Fruit fly (Drosophila melanogaster) whole organism, pupa: ENCODE results near the gene CG14411.

ENCODE experiments used
- CG10348 ChIP-seq: fragments of 200-800 bp; sonication (Bioruptor generic); IDR thresholded peaks from 2 replicates; pipeline ENCODE4 v1.3.6; 2022; ENCODE audit warnings: missing biosample characterization, missing genetic modification characterization
- CG13204 ChIP-seq: fragments of 200-800 bp; sonication (Bioruptor generic); optimal IDR thresholded peaks from 2 replicates; lab custom pipeline; 2018; ENCODE audit warnings: missing biosample characterization, mild to moderate bottlenecking, missing genetic modification characterization, moderate library complexity
- CG14655 ChIP-seq: fragments of 200-800 bp; sonication (Bioruptor generic); optimal IDR thresholded peaks from 3 replicates; lab custom pipeline; 2017; ENCODE audit warnings: mild to moderate bottlenecking, missing biosample characterization, missing genetic modification reagents, missing genetic modification characterization
- CG17806 ChIP-seq: fragments of 200-800 bp; sonication (Bioruptor generic); optimal IDR thresholded peaks from 2 replicates; lab custom pipeline; 2018; ENCODE audit warnings: missing biosample characterization, mild to moderate bottlenecking, missing genetic modification characterization, moderate library complexity
- CG32121 ChIP-seq: fragments of 200-800 bp; sonication (Bioruptor generic); IDR thresholded peaks from 2 replicates; pipeline ENCODE4 v1.3.6; 2022; ENCODE audit warnings: missing biosample characterization, missing genetic modification characterization
- CG34367 ChIP-seq: fragments of 200-800 bp; sonication (Bioruptor generic); optimal IDR thresholded peaks from 2 replicates; lab custom pipeline; 2018; ENCODE audit warnings: missing biosample characterization, mild to moderate bottlenecking, missing genetic modification characterization
- CG4496 ChIP-seq: fragments of 200-800 bp; sonication (Bioruptor generic); IDR thresholded peaks from 3 replicates; pipeline ENCODE4 v1.3.6; 2022; ENCODE audit warnings: missing biosample characterization, missing genetic modification characterization
- CG8301 ChIP-seq: fragments of 200-800 bp; sonication (Bioruptor generic); optimal IDR thresholded peaks from 2 replicates; lab custom pipeline; 2018; ENCODE audit warnings: missing biosample characterization, mild to moderate bottlenecking, missing genetic modification characterization
- Pif1A ChIP-seq: fragments of 200-800 bp; sonication (Bioruptor generic); optimal IDR thresholded peaks from 3 replicates; lab custom pipeline; 2016; ENCODE audit warnings: missing biosample characterization, missing genetic modification characterization
- fd96Ca ChIP-seq: fragments of 200-800 bp; sonication (Bioruptor generic); IDR thresholded peaks from 3 replicates; pipeline ENCODE4 v1.3.6; 2022; ENCODE audit warnings: missing biosample characterization, missing genetic modification characterization
- gl ChIP-seq: fragments of 200-800 bp; sonication (Bioruptor generic); optimal IDR thresholded peaks from 2 replicates; lab custom pipeline; 2018; ENCODE audit warnings: missing biosample characterization, mild to moderate bottlenecking, missing genetic modification characterization
- rn ChIP-seq: fragments of 200-800 bp; sonication (Bioruptor generic); IDR thresholded peaks from 2 replicates; pipeline ENCODE4 v1.3.6; 2022; ENCODE audit warnings: missing biosample characterization, missing genetic modification characterization

DNA sequence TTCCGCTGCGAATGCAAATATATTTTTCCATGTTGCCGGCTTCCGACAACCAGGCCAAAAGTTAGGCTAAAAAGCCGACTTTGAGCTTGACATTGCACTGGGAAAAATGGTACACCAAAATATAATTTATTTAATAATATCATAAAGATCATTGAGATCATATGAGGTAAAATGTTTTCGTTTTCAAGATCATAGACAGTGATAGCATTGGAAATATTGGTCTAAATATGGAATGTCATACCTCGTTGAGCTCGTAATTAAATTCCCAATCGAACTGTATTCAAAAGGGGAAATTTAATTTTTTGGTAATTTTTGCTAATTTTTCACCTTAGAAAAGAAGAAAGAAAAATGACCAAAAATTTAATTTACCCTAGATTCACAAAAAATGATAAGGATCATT, 51.5 kb downstream of the CG14411 start:
- no peak for TF ChIP-seq rn
- no peak for TF ChIP-seq CG10348 (GFP tag; lab: Robert Waterston, UW)
- TF ChIP-seq CG14655 (GFP tag; lab: Kevin White, UChicago) = no peak
- TF ChIP-seq CG34367 (tag; lab: Kevin White, UChicago) = no peak
- TF ChIP-seq gl = no peak
- TF ChIP-seq Pif1A = no peak
- no peak for TF ChIP-seq CG8301
- TF ChIP-seq CG4496 (GFP tag; lab: Robert Waterston, UW) = no peak
- TF ChIP-seq fd96Ca = no peak
- no peak for TF ChIP-seq CG13204
- no peak for TF ChIP-seq CG32121 (GFP tag; lab: Robert Waterston, UW)
- no peak for TF ChIP-seq CG17806 (tag; lab: Kevin White, UChicago)
